Worm (Caenorhabditis elegans) whole organism, L3 larva: Measurements from ENCODE around the gene ZK402.5.

Experiments
- R02D3.7 ChIP-seq: fragments of 150-350 bp; optimal IDR thresholded peaks from 2 replicates; lab custom pipeline; 2014; ENCODE audit warnings: missing biosample characterization, missing genetic modification characterization
- ZK546.5 ChIP-seq: sonication (generic microtip); optimal IDR thresholded peaks from 2 replicates; lab custom pipeline; 2017; ENCODE audit warnings: missing biosample characterization, missing genetic modification characterization
- aly-2 ChIP-seq: fragments of 150-350 bp; optimal IDR thresholded peaks from 2 replicates; lab custom pipeline; 2014; ENCODE audit warnings: missing biosample characterization, missing genetic modification characterization
- ama-1 ChIP-seq: fragments of 150-350 bp; optimal IDR thresholded peaks from 2 replicates; lab custom pipeline; 2018
- ceh-16 ChIP-seq: sonication (generic microtip); optimal IDR thresholded peaks from 2 replicates; lab custom pipeline; 2017; ENCODE audit warnings: missing biosample characterization, missing genetic modification characterization
- ceh-28 ChIP-seq: fragments of 150-350 bp; optimal IDR thresholded peaks from 2 replicates; lab custom pipeline; 2014; ENCODE audit warnings: missing biosample characterization, missing genetic modification reagents, missing genetic modification characterization
- ceh-9 ChIP-seq: sonication (generic microtip); optimal IDR thresholded peaks from 2 replicates; lab custom pipeline; 2018; ENCODE audit warnings: missing biosample characterization, missing genetic modification characterization
- daf-12 ChIP-seq: fragments of 150-350 bp; optimal IDR thresholded peaks from 2 replicates; lab custom pipeline; 2014; ENCODE audit warnings: missing biosample characterization, missing genetic modification reagents, missing genetic modification characterization
- egl-27 ChIP-seq: sonication (generic microtip); optimal IDR thresholded peaks from 4 replicates; lab custom pipeline; 2017; ENCODE audit warnings: missing biosample characterization, missing genetic modification reagents, missing genetic modification characterization
- egl-5 ChIP-seq: fragments of 150-350 bp; optimal IDR thresholded peaks from 2 replicates; lab custom pipeline; 2017; ENCODE audit warnings: missing biosample characterization, missing genetic modification reagents, missing genetic modification characterization, inconsistent platforms
- elt-1 ChIP-seq: fragments of 150-350 bp; optimal IDR thresholded peaks from 2 replicates; lab custom pipeline; 2014; ENCODE audit warnings: missing biosample characterization, missing genetic modification characterization
- elt-2 ChIP-seq: sonication (generic microtip); optimal IDR thresholded peaks from 2 replicates; lab custom pipeline; 2016; ENCODE audit warnings: missing genetic modification reagents, mild to moderate bottlenecking, missing genetic modification characterization, missing compliant biosample characterization
- elt-3 ChIP-seq, 3 experiments: fragments of 150-350 bp in 1 of 3; sonication (generic microtip) in 2 of 3; optimal IDR thresholded peaks; 2 replicates in 2 of 3; 4 replicates in 1 of 3; lab custom pipeline; 2014 to 2017; ENCODE audit warnings: missing biosample characterization in 3 of 3, missing genetic modification characterization in 3 of 3
- eor-1 ChIP-seq, 2 experiments: fragments of 150-350 bp; optimal IDR thresholded peaks; 2 replicates each; lab custom pipeline; 2014 to 2018; ENCODE audit warnings: missing biosample characterization in 2 of 2, missing genetic modification characterization in 2 of 2
- fkh-2 ChIP-seq: fragments of 150-350 bp; optimal IDR thresholded peaks from 2 replicates; lab custom pipeline; 2014; ENCODE audit warnings: missing biosample characterization, missing genetic modification reagents, missing genetic modification characterization
- fos-1 ChIP-seq: fragments of 150-350 bp; optimal IDR thresholded peaks from 2 replicates; lab custom pipeline; 2014; ENCODE audit warnings: missing biosample characterization, missing genetic modification characterization
- hmg-11 ChIP-seq: sonication (generic microtip); optimal IDR thresholded peaks from 2 replicates; lab custom pipeline; 2016; ENCODE audit warnings: missing genetic modification characterization, missing compliant biosample characterization
- jun-1 ChIP-seq: fragments of 150-350 bp; optimal IDR thresholded peaks from 2 replicates; lab custom pipeline; 2014; ENCODE audit warnings: missing biosample characterization, missing genetic modification reagents, missing genetic modification characterization
- lin-15B ChIP-seq: fragments of 150-350 bp; optimal IDR thresholded peaks from 2 replicates; lab custom pipeline; 2014; ENCODE audit warnings: missing biosample characterization, missing genetic modification characterization
- lsy-12 ChIP-seq: sonication (generic microtip); optimal IDR thresholded peaks from 2 replicates; lab custom pipeline; 2016; ENCODE audit warnings: mild to moderate bottlenecking, missing genetic modification characterization, missing compliant biosample characterization
- mdl-1 ChIP-seq: fragments of 150-350 bp; optimal IDR thresholded peaks from 2 replicates; lab custom pipeline; 2014; ENCODE audit warnings: missing biosample characterization, missing genetic modification characterization
- nfya-1 ChIP-seq: sonication (generic microtip); optimal IDR thresholded peaks from 2 replicates; lab custom pipeline; 2017; ENCODE audit warnings: missing genetic modification characterization, mild to moderate bottlenecking, missing compliant biosample characterization, antibody characterized with exemption, moderate library complexity; ENCODE audit not compliant: insufficient read depth
- nhr-12 ChIP-seq: fragments of 150-350 bp; optimal IDR thresholded peaks from 2 replicates; lab custom pipeline; 2014; ENCODE audit warnings: missing biosample characterization, missing genetic modification characterization
- nhr-23 ChIP-seq: fragments of 150-350 bp; optimal IDR thresholded peaks from 2 replicates; lab custom pipeline; 2014; ENCODE audit warnings: missing biosample characterization, missing genetic modification reagents, missing genetic modification characterization
- nhr-25 ChIP-seq: sonication (generic microtip); optimal IDR thresholded peaks from 2 replicates; lab custom pipeline; 2017; ENCODE audit warnings: missing biosample characterization, missing genetic modification characterization
- nhr-28 ChIP-seq: fragments of 150-350 bp; optimal IDR thresholded peaks from 2 replicates; lab custom pipeline; 2014; ENCODE audit warnings: missing biosample characterization, missing genetic modification characterization
- nhr-43 ChIP-seq: sonication (generic microtip); optimal IDR thresholded peaks from 2 replicates; lab custom pipeline; 2016; ENCODE audit warnings: mild to moderate bottlenecking, missing genetic modification characterization, missing compliant biosample characterization; ENCODE audit not compliant: poor library complexity, severe bottlenecking
- nhr-77 ChIP-seq: fragments of 150-350 bp; optimal IDR thresholded peaks from 2 replicates; lab custom pipeline; 2014; ENCODE audit warnings: missing biosample characterization, missing genetic modification characterization
- pha-4 ChIP-seq: fragments of 150-350 bp; optimal IDR thresholded peaks from 2 replicates; lab custom pipeline; 2014; ENCODE audit warnings: missing biosample characterization, missing genetic modification reagents, missing genetic modification characterization
- pqm-1 ChIP-seq: fragments of 150-350 bp; optimal IDR thresholded peaks from 2 replicates; lab custom pipeline; 2017; ENCODE audit warnings: missing biosample characterization, missing genetic modification characterization, inconsistent platforms
- sea-2 ChIP-seq: fragments of 150-350 bp; sonication (generic microtip); optimal IDR thresholded peaks from 4 replicates; lab custom pipeline; 2014; ENCODE audit warnings: missing biosample characterization, missing genetic modification reagents, missing genetic modification characterization
- tbx-2 ChIP-seq: sonication (generic microtip); optimal IDR thresholded peaks from 2 replicates; lab custom pipeline; 2016; ENCODE audit warnings: mild to moderate bottlenecking, missing genetic modification characterization, missing compliant biosample characterization
- unc-39 ChIP-seq: sonication (generic microtip); optimal IDR thresholded peaks from 4 replicates; lab custom pipeline; 2017; ENCODE audit warnings: missing biosample characterization, missing genetic modification characterization
- unc-62 ChIP-seq: fragments of 150-350 bp; sonication (generic microtip); optimal IDR thresholded peaks from 4 replicates; lab custom pipeline; 2014; ENCODE audit warnings: missing biosample characterization, missing genetic modification reagents, missing genetic modification characterization
- zag-1 ChIP-seq: fragments of 150-350 bp; optimal IDR thresholded peaks from 2 replicates; lab custom pipeline; 2014; ENCODE audit warnings: missing biosample characterization, missing genetic modification characterization

The ZK402.5 gene

ce11 chrX:1379391-1379790, 21.8 kb downstream of the ZK402.5 start:
- TF ChIP-seq egl-5 (tag; lab: Kevin White, UChicago) (peak; percentile 48), nhr-43 (tag; lab: Kevin White, UChicago) (peak; percentile 76), nhr-23 (tag; lab: Kevin White, UChicago) (peak; percentile 47), ceh-28 (tag; lab: Kevin White, UChicago) (peak; percentile 29), nfya-1 (tag; lab: Kevin White, UChicago) (peak; percentile 34), jun-1 (tag; lab: Kevin White, UChicago) (peak; percentile 44), nhr-25 (tag; lab: Kevin White, UChicago) (peak; percentile 53), elt-2 (tag; lab: Kevin White, UChicago) (peak; percentile 32), lsy-12 (tag; lab: Kevin White, UChicago) (peak; percentile 2), elt-3 (tag; optimal IDR thresholded peaks at IDR 0.05; lab: Kevin White, UChicago) (no peak), ceh-16 (no peak), nhr-77 (tag; lab: Kevin White, UChicago) (peak; percentile 16), pha-4 (tag; lab: Kevin White, UChicago) (peak; percentile 53), hmg-11 (tag; lab: Kevin White, UChicago) (peak; percentile 90), tbx-2 (tag; lab: Kevin White, UChicago) (peak; percentile 81), fos-1 (tag; lab: Kevin White, UChicago) (no peak), nhr-28 (tag; lab: Kevin White, UChicago) (no peak), egl-27 (tag; lab: Kevin White, UChicago) (no peak)
- TF ChIP-seq, all 47 proteins: peak for 13

- TF ChIP-seq ceh-16 = no peak
- no peak for TF ChIP-seq daf-12
- TF ChIP-seq fkh-2 = no peak
- no peak for TF ChIP-seq pha-4 (tag; lab: Kevin White, UChicago)
- TF ChIP-seq nhr-12 (tag; lab: Kevin White, UChicago) = no peak
- no peak for TF ChIP-seq unc-39 (tag; lab: Kevin White, UChicago)
- TF ChIP-seq sea-2 = no peak
- no peak for TF ChIP-seq elt-3 (tag; optimal IDR thresholded peaks at IDR 0.05; lab: Kevin White, UChicago)
- no peak for TF ChIP-seq lsy-12 (tag; lab: Kevin White, UChicago)
- TF ChIP-seq nhr-77 (tag; lab: Kevin White, UChicago) = no peak
- TF ChIP-seq jun-1 (tag; lab: Kevin White, UChicago) = no peak
- TF ChIP-seq R02D3.7 (tag; lab: Kevin White, UChicago) = no peak
- no peak for TF ChIP-seq ama-1 (lab: Kevin White, UChicago)
- no peak for TF ChIP-seq elt-2 (tag; lab: Kevin White, UChicago)
- TF ChIP-seq ZK546.5 = no peak
- no peak for TF ChIP-seq nhr-28 (tag; lab: Kevin White, UChicago)
- no peak for TF ChIP-seq unc-62 (GFP tag; lab: Kevin White, UChicago)
- no peak for TF ChIP-seq mdl-1 (tag; lab: Kevin White, UChicago)
- TF ChIP-seq aly-2 = no peak
Measured at ce11 chrX:1372464-1372863, 28.7 kb downstream of the ZK402.5 start.

- TF ChIP-seq elt-3 (tag; optimal IDR thresholded peaks at IDR 0.05; lab: Kevin White, UChicago) = no peak
- TF ChIP-seq nhr-25 (tag; lab: Kevin White, UChicago) = no peak
- TF ChIP-seq elt-1 (tag; lab: Kevin White, UChicago) = no peak
- TF ChIP-seq nhr-77 (tag; lab: Kevin White, UChicago) = no peak
- TF ChIP-seq zag-1 (tag; lab: Kevin White, UChicago) = no peak
- TF ChIP-seq lin-15B (tag; lab: Kevin White, UChicago) = no peak
- no peak for TF ChIP-seq unc-62 (GFP tag; lab: Kevin White, UChicago)
- TF ChIP-seq lsy-12 (tag; lab: Kevin White, UChicago) = no peak
- TF ChIP-seq pqm-1 = peak; percentile 77
- peak; percentile 67 for TF ChIP-seq elt-2 (tag; lab: Kevin White, UChicago)
- peak; percentile 41 for TF ChIP-seq pha-4 (tag; lab: Kevin White, UChicago)
- TF ChIP-seq eor-1 (tag; optimal IDR thresholded peaks at IDR 0.05; lab: Kevin White, UChicago) = no peak
- no peak for TF ChIP-seq ceh-9 (tag; lab: Kevin White, UChicago)
Measured at ce11 chrX:1371688-1372087, 29.5 kb downstream of the ZK402.5 start, which contains the start of gene fbxa-190. TSS of gene fbxa-190 (plus strand) at chrX:1372012.

DNA sequence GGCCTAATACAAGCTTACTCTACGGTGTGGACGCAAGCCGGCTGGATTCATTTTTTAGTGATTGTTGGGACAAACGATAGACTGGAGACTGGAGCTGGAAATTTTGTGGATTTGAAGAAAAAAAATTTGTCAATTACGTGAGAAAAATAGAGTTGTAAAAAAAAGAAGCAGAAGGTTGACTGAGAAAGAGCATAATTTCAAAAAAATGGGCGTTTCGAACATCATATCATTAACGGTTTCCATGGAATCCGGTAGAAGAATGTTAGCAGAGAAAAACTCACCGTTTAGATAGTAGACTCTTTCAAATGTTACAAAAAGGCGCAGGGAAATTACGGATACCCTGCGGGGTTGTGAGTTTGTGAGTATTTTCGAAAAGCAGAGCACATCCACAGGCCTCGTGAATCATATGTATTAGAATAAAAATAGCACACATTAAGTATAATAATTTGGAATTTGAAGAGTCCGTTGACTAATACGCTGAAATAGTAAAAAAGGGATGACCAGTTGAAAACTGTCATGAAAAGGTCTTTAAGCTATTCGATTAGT, 30.4 kb downstream of the ZK402.5 start, which contains the start of gene F56C3.7:
F56C3.7 (minus strand) TSS at position 51 of the 546 bp plus-strand sequence.
- TF ChIP-seq ceh-28 (tag; lab: Kevin White, UChicago) = peak; percentile 10
- no peak for TF ChIP-seq ceh-16
- TF ChIP-seq tbx-2 (tag; lab: Kevin White, UChicago) = peak; percentile 2
- peak; percentile 9 for TF ChIP-seq elt-2 (tag; lab: Kevin White, UChicago)
